Worm (Caenorhabditis elegans) whole organism, late embryonic: ENCODE data around the gene W06A11.1.

ENCODE experiments used
- ceh-14 ChIP-seq: sonication (generic microtip); optimal IDR thresholded peaks from 2 replicates; lab custom pipeline; 2016; ENCODE audit warnings: missing genotype, missing genetic modification characterization, missing compliant biosample characterization
- ceh-9 ChIP-seq: sonication (generic microtip); optimal IDR thresholded peaks from 2 replicates; lab custom pipeline; 2016; ENCODE audit warnings: mild to moderate bottlenecking, missing genetic modification characterization, inconsistent platforms, missing compliant biosample characterization
- fkh-6 ChIP-seq: sonication (generic microtip); optimal IDR thresholded peaks from 2 replicates; lab custom pipeline; 2016; ENCODE audit warnings: missing genetic modification characterization, missing compliant biosample characterization
- nfya-1 ChIP-seq: sonication (generic microtip); optimal IDR thresholded peaks from 2 replicates; lab custom pipeline; 2017; ENCODE audit warnings: missing genetic modification characterization, mild to moderate bottlenecking, missing compliant biosample characterization, antibody characterized with exemption, moderate library complexity
- pha-4 ChIP-seq: fragments of 150-350 bp; optimal IDR thresholded peaks from 2 replicates; lab custom pipeline; 2018; ENCODE audit warnings: missing biosample characterization, missing genetic modification reagents, missing genetic modification characterization
- sox-2 ChIP-seq: fragments of 200-800 bp; sonication (Bioruptor generic); IDR thresholded peaks from 2 replicates; pipeline ENCODE4 v1.3.6; 2022; ENCODE audit warnings: missing genetic modification reagents, missing genetic modification characterization, missing compliant biosample characterization
- tbx-2 ChIP-seq: sonication (generic microtip); optimal IDR thresholded peaks from 2 replicates; lab custom pipeline; 2016; ENCODE audit warnings: missing genetic modification characterization, missing compliant biosample characterization

ce11 chrII:4100485-4100884 lies 33.1 kb downstream of the W06A11.1 start, which contains the start of gene rhgf-2:
- no peak for TF ChIP-seq nfya-1
- TF ChIP-seq pha-4, result no peak
- TF ChIP-seq sox-2 (GFP tag; lab: Robert Waterston, UW), result no peak
- TF ChIP-seq ceh-9 (tag; lab: Kevin White, UChicago), result no peak
- TF ChIP-seq tbx-2, result no peak
- no peak for TF ChIP-seq fkh-6 (tag; lab: Kevin White, UChicago)
- TF ChIP-seq ceh-14 (tag; lab: Kevin White, UChicago), result no peak
